Worm (Caenorhabditis elegans) whole organism, early embryonic: ENCODE results near the gene nhx-4.

Experiments
- B0310.2 ChIP-seq: sonication (generic microtip); optimal IDR thresholded peaks from 2 replicates; lab custom pipeline; 2016; ENCODE audit warnings: mild to moderate bottlenecking, missing genetic modification characterization, missing compliant biosample characterization
- aly-1 ChIP-seq: sonication (generic microtip); optimal IDR thresholded peaks from 2 replicates; lab custom pipeline; 2016; ENCODE audit warnings: missing genetic modification characterization, missing compliant biosample characterization
- ama-1 ChIP-seq: fragments of 150-350 bp; optimal IDR thresholded peaks from 2 replicates; lab custom pipeline; 2014
- ceh-13 ChIP-seq: fragments of 200-800 bp; sonication (Bioruptor generic); optimal IDR thresholded peaks from 2 replicates; lab custom pipeline; 2018; ENCODE audit warnings: mild to moderate bottlenecking, missing genetic modification characterization, missing compliant biosample characterization
- ceh-36 ChIP-seq: sonication (generic microtip); optimal IDR thresholded peaks from 2 replicates; lab custom pipeline; 2016; ENCODE audit warnings: missing genetic modification characterization, inconsistent platforms, missing compliant biosample characterization
- flt-1 ChIP-seq: fragments of 200-800 bp; sonication (Bioruptor generic); IDR thresholded peaks from 2 replicates; pipeline ENCODE4 v1.3.6; 2022; ENCODE audit warnings: missing genetic modification characterization, missing compliant biosample characterization
- tbx-11 ChIP-seq: fragments of 200-800 bp; sonication (Bioruptor generic); IDR thresholded peaks from 2 replicates; pipeline ENCODE4 v1.3.6; 2022; ENCODE audit warnings: missing genetic modification characterization, missing compliant biosample characterization
- tbx-37 ChIP-seq: fragments of 200-800 bp; sonication (Bioruptor generic); conservative IDR thresholded peaks from 2 replicates; pipeline ENCODE4 v1.3.6; 2022; ENCODE audit warnings: missing genetic modification reagents, missing genetic modification characterization, missing compliant biosample characterization
- tra-4 ChIP-seq: sonication (generic microtip); optimal IDR thresholded peaks from 2 replicates; lab custom pipeline; 2017; ENCODE audit warnings: missing genetic modification characterization, missing compliant biosample characterization

- TF ChIP-seq B0310.2 (tag; lab: Kevin White, UChicago): no peak
- no peak for TF ChIP-seq tra-4 (tag; lab: Kevin White, UChicago)
- no peak for TF ChIP-seq ceh-36 (tag; lab: Kevin White, UChicago)
- TF ChIP-seq flt-1: no peak
- no peak for TF ChIP-seq tbx-37
- no peak for TF ChIP-seq tbx-11
- no peak for TF ChIP-seq ama-1 (lab: Kevin White, UChicago)
- no peak for TF ChIP-seq ceh-13
- TF ChIP-seq aly-1 (tag; lab: Kevin White, UChicago): no peak
Measured at ce11 chrX:6874723-6875122, 39.4 kb upstream of the nhx-4 start, which contains the start of gene F41C6.4.
